Comparison of ENCODE assay signal across 3 worm cellular contexts in genomic region chrIII:2008894-2009293, ce11.
A peak's percentile ranks its signal among the peaks of the same experiment; 100 is the strongest.
TF ChIP-seq lines count a peak whose summit lies in the region.

No protein-coding gene starts in this region.

TF ChIP-seq in whole organism, L3 larva, 47 proteins besides CTCF, POLR2A, EP300 and RAD21:
- TF ChIP-seq ceh-28 (tag; optimal IDR thresholded peaks at IDR 0.05; lab: Kevin White, UChicago) (peak; percentile 43), ceh-9 (tag; optimal IDR thresholded peaks at IDR 0.05; lab: Kevin White, UChicago) (no peak)

TF ChIP-seq in whole organism, L4 larva, 104 proteins besides CTCF, POLR2A, EP300 and RAD21:
- TF ChIP-seq madf-5 (GFP tag; IDR thresholded peaks at IDR 0.05; lab: Robert Waterston, UW), result no peak
- TF ChIP-seq cey-2 (tag; optimal IDR thresholded peaks at IDR 0.05; lab: Kevin White, UChicago; ENCODE audit: borderline replicate concordance, insufficient read depth), result no peak
- no peak for TF ChIP-seq lsy-2 (tag; optimal IDR thresholded peaks at IDR 0.05; lab: Kevin White, UChicago)
- no peak for TF ChIP-seq nhr-76 (tag; optimal IDR thresholded peaks at IDR 0.05; lab: Kevin White, UChicago)
- no peak for TF ChIP-seq snpc-1.2 (GFP tag; IDR thresholded peaks at IDR 0.05; lab: Robert Waterston, UW)
- no peak for TF ChIP-seq nhr-237 (tag; optimal IDR thresholded peaks at IDR 0.05; lab: Kevin White, UChicago)
- no peak for TF ChIP-seq F37D6.2 (tag; optimal IDR thresholded peaks at IDR 0.05; lab: Kevin White, UChicago)
- TF ChIP-seq aha-1 (tag; lab: Kevin White, UChicago), result no peak
- TF ChIP-seq tra-1 (GFP tag; IDR thresholded peaks at IDR 0.05; lab: Robert Waterston, UW), result no peak
- TF ChIP-seq ztf-11 (tag; optimal IDR thresholded peaks at IDR 0.05; lab: Kevin White, UChicago), result no peak
- no peak for TF ChIP-seq hlh-30 (tag; optimal IDR thresholded peaks at IDR 0.05; lab: Kevin White, UChicago; ENCODE audit: insufficient read depth)
- no peak for TF ChIP-seq mxl-2 (GFP tag; conservative IDR thresholded peaks at IDR 0.05; lab: Robert Waterston, UW)
- TF ChIP-seq ceh-28 (tag; optimal IDR thresholded peaks at IDR 0.05; lab: Kevin White, UChicago), result peak; percentile 28
- peak in 1 of 2 experiments; percentile 62 for TF ChIP-seq unc-62 (GFP tag; optimal IDR thresholded peaks at IDR 0.05 in 1 of 2; lab: Kevin White, UChicago)
- no peak for TF ChIP-seq unc-62 (tag; optimal IDR thresholded peaks at IDR 0.05; lab: Kevin White, UChicago)
- TF ChIP-seq F49E8.2 (tag; optimal IDR thresholded peaks at IDR 0.05; lab: Kevin White, UChicago; ENCODE audit: borderline replicate concordance), result no peak
- no peak for TF ChIP-seq nhr-111 (GFP tag; optimal IDR thresholded peaks at IDR 0.05; lab: Kevin White, UChicago)
- no peak for TF ChIP-seq lin-38 (GFP tag; IDR thresholded peaks at IDR 0.05; lab: Robert Waterston, UW)
TF ChIP-seq in whole organism, L4 larva: peak in this region for 2.

TF ChIP-seq in whole organism, midembryonic, 9 proteins besides CTCF, POLR2A, EP300 and RAD21:
- TF ChIP-seq cog-1 (tag; optimal IDR thresholded peaks at IDR 0.05; lab: Kevin White, UChicago) (no peak), T22C8.4 (GFP tag; IDR thresholded peaks at IDR 0.05; lab: Robert Waterston, UW) (peak; percentile 59; the same call in 1 of the 2 replicates)

Comparison
In these comparisons a context has a peak if more than half of its experiments do, and no peak if none do; other contexts are left out.
1. Of the 28 proteins assayed by ChIP-seq in both whole organism, L4 larva and whole organism, L3 larva: peak only in whole organism, L4 larva: none; only in whole organism, L3 larva: none; in both: ceh-28; in neither: 26; mixed calls (peak in some experiments, not most) for 1.